Worm (Caenorhabditis elegans): ENCODE results near the gene ZC404.2.

Gene ZC404.2

DNA sequence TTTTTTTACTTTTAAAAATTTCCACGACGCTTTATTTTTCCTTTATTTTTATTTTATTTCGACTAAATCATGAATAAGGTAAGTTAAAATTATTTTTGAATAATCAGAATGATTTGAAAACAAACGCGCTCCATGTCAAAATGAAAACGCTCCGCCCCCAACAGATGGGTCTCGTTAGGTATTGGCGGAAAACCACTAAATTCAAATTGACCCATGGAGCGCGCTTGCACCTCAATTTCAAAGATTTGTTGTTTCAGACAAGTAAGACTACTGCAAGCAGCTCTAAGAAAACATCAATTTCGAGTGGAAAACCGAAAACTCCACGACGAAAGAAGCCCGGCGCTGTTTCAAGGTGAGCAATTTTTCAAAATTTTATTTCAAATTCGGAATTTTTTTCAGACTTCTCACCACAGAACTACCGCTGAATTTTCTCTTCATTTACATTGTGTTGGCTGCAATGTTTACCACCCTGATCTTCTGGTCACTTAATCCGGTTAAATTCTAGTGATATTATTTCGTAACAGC, at the start of gene ZC404.2:
Gene ZC404.2 (plus strand): TSS at position 47 of the 525 bp plus-strand sequence.
- TF ChIP-seq nhr-28 (tag; optimal IDR thresholded peaks at IDR 0.05) (no peak), dpl-1 (GFP tag; optimal IDR thresholded peaks at IDR 0.05) (peak in 1 of 3 experiments; percentile 43), nhr-11 (tag; optimal IDR thresholded peaks at IDR 0.05) (no peak), efl-1 (optimal IDR thresholded peaks at IDR 0.05) (peak in 1 of 2 experiments; percentile 68), efl-1 (GFP tag; optimal IDR thresholded peaks at IDR 0.05 in 1 of 2) (peak; percentile 38 to 86), lin-35 (GFP tag; optimal IDR thresholded peaks at IDR 0.05) (peak in 1 of 2 experiments; percentile 30)

DNA sequence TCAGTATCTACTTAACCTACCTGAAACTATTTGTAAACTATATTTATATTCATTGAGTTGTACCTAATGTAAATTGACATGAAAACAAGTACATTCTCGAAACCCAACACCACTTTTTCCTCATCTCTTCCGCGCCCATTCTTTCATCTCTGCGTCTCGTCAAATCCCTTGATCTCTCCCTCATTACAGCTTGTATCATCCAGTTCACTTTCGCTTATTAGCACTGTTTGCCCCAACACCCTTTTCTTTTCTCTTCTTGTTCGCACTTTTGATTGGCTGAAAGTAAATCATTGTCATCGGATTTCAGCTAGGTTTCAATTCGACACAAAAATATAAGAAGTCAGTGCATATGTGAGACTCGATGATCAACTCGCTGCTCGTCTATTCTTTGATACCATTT, 43.0 kb upstream of the ZC404.2 start, which contains the start of gene T25F10.3:
Gene T25F10.3 (plus strand): TSS at position 308 of the 400 bp plus-strand sequence.
- TF ChIP-seq unc-130 (tag; optimal IDR thresholded peaks at IDR 0.05): no peak
- TF ChIP-seq sptf-1 (tag; optimal IDR thresholded peaks at IDR 0.05): no peak
- TF ChIP-seq efl-3 (GFP tag; optimal IDR thresholded peaks at IDR 0.05): no peak
- TF ChIP-seq nhr-28 (tag; optimal IDR thresholded peaks at IDR 0.05): no peak
- peak; percentile 4 for TF ChIP-seq nhr-85 (tag)
- no peak for TF ChIP-seq lin-39 (tag; optimal IDR thresholded peaks at IDR 0.05)
- TF ChIP-seq unc-86 (tag; optimal IDR thresholded peaks at IDR 0.05): no peak
- no peak for TF ChIP-seq tbx-2 (tag; optimal IDR thresholded peaks at IDR 0.05)
- no peak for TF ChIP-seq nhr-237 (tag; optimal IDR thresholded peaks at IDR 0.05)
- TF ChIP-seq blmp-1 (tag; optimal IDR thresholded peaks at IDR 0.05): peak; percentile 79

- peak; percentile 6 for TF ChIP-seq snu-23 (GFP tag; optimal IDR thresholded peaks at IDR 0.05)
- TF ChIP-seq efl-1 (optimal IDR thresholded peaks at IDR 0.05): no peak
- TF ChIP-seq efl-1 (GFP tag; optimal IDR thresholded peaks at IDR 0.05 in 1 of 2): peak in 1 of 2 experiments; percentile 64
- TF ChIP-seq nhr-71 (tag; optimal IDR thresholded peaks at IDR 0.05): peak; percentile 68
- no peak for TF ChIP-seq ceh-8 (GFP tag; optimal IDR thresholded peaks at IDR 0.05)
- TF ChIP-seq lin-14 (GFP tag; optimal IDR thresholded peaks at IDR 0.05): peak; percentile 74
- TF ChIP-seq nhr-28 (tag; optimal IDR thresholded peaks at IDR 0.05): no peak
- peak; percentile 9 for TF ChIP-seq pag-3 (tag; optimal IDR thresholded peaks at IDR 0.05; ENCODE audit: borderline replicate concordance, insufficient read depth)
- no peak for TF ChIP-seq hlh-4 (tag; optimal IDR thresholded peaks at IDR 0.05)
- TF ChIP-seq nhr-19 (GFP tag; conservative IDR thresholded peaks at IDR 0.05): peak; percentile 51
- TF ChIP-seq nhr-20 (tag; optimal IDR thresholded peaks at IDR 0.05): peak; percentile 11
- TF ChIP-seq rnt-1 (tag; optimal IDR thresholded peaks at IDR 0.05): peak; percentile 19
Observed at ce11 chrV:6751493-6752100, 36.2 kb upstream of the ZC404.2 start.

DNA sequence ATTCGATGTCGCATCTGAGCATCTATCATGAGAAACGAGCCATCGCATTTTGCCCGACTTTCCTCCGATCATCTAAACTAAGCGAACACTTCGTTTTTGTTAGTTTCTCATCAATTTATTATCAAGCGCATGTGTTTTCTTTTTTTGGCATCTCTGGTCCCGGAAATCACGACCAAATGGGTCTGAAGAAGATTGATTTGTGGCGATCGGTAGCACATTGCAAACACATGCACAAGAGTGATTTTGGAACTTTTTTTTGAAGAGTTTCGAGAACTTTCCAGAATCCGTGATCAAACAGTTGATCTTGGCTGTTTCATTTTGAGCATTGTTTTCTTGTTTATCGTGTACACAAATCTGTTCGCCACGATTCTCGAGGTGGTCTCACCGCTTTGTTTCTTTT, 34.5 kb upstream of the ZC404.2 start:
- TF ChIP-seq dsc-1 (tag; optimal IDR thresholded peaks at IDR 0.05) (peak; percentile 84), fkh-4 (tag; optimal IDR thresholded peaks at IDR 0.05; ENCODE audit: borderline replicate concordance) (peak; percentile 73), ets-5 (GFP tag; IDR thresholded peaks at IDR 0.05) (no peak)

- TF ChIP-seq lin-39 (tag; optimal IDR thresholded peaks at IDR 0.05) (no peak), lin-14 (GFP tag; optimal IDR thresholded peaks at IDR 0.05) (no peak), efl-1 (optimal IDR thresholded peaks at IDR 0.05) (no peak), efl-1 (GFP tag; optimal IDR thresholded peaks at IDR 0.05 in 1 of 2) (peak in 1 of 2 experiments; percentile 11), nhr-47 (tag; optimal IDR thresholded peaks at IDR 0.05) (no peak)
Observed at ce11 chrV:6758017-6758416, 29.7 kb upstream of the ZC404.2 start, which contains the start of gene dbl-1. dbl-1 (plus strand) TSS chrV:6758135.

ce11 chrV:6762361-6762760, 25.4 kb upstream of the ZC404.2 start, which contains the start of gene T25F10.4:
T25F10.4 (minus strand) TSS chrV:6762461.
- TF ChIP-seq ceh-88 (GFP tag; IDR thresholded peaks at IDR 0.05): no peak
- TF ChIP-seq efl-1 (optimal IDR thresholded peaks at IDR 0.05): no peak
- no peak for TF ChIP-seq efl-1 (GFP tag; optimal IDR thresholded peaks at IDR 0.05 in 1 of 2)
- TF ChIP-seq fos-1 (tag; optimal IDR thresholded peaks at IDR 0.05): no peak
